Worm (Caenorhabditis elegans): ENCODE results near the gene srv-2.

DNA sequence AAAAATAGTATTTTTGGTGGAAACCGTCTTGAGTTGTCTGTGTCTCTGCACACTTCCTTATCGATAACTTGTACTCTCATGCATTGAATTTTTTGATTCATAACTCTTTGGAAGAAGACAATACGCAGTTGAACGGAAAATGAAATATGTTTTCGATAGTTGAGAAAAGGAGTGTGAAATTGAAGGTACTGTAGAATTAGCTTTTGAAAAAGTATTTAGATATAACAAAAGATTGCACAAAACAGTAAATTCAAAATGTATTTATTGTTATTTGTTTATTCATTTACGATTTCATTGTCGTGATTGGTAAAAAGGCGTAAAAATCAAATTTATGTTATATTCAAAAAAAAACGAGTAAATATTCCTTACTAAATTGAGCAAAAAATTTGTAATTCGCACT lies 5.6 kb downstream of the srv-2 start, which contains the start of gene C14A4.7:
- TF ChIP-seq ztf-11 (tag; optimal IDR thresholded peaks at IDR 0.05) (no peak), ZK546.5 (tag; optimal IDR thresholded peaks at IDR 0.05) (no peak), nhr-25 (tag; optimal IDR thresholded peaks at IDR 0.05) (no peak), daf-12 (tag; optimal IDR thresholded peaks at IDR 0.05) (no peak), ceh-28 (tag; optimal IDR thresholded peaks at IDR 0.05) (no peak), lin-15B (tag; optimal IDR thresholded peaks at IDR 0.05) (no peak), nhr-237 (tag; optimal IDR thresholded peaks at IDR 0.05) (no peak), tbx-2 (tag; optimal IDR thresholded peaks at IDR 0.05) (no peak), fkh-10 (GFP tag; optimal IDR thresholded peaks at IDR 0.05) (no peak)

Measured in whole organism, L3 larva.